Worm (Caenorhabditis elegans): ENCODE measurements around the gene F46G10.2.
A peak's percentile ranks its signal among the peaks of the same experiment; 100 is the strongest.

Gene F46G10.2

DNA sequence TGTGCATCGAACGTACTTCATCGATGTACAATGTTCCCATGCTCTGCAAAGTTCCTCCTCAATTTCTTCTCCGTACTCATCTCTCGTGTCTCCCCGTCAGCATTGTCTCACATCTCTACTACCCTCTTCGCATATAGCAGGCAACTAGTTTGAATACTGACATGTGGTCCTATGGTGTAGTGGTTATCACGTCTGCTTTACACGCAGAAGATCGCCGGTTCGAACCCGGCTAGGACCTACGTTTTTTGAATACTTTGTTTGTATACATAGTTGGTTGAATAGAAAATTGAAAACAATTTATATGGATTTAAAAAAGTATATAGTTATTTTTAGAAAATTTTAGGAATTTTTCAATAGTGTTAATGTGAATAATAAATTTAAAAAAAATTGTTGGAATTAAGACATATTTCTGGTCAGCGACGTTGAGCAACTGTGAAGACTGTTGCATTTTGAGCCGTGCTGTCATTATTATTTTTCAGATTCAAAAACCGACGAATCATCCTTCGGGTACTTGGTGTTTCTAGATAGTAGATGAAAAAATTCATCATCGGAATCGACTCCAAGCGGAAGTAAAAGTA is 15.8 kb upstream of the F46G10.2 start (continued):
- TF ChIP-seq nhr-71 (tag; optimal IDR thresholded peaks at IDR 0.05) (peak; percentile 86), nhr-47 (tag; optimal IDR thresholded peaks at IDR 0.05) (peak; percentile 87), lsy-2 (tag; optimal IDR thresholded peaks at IDR 0.05) (peak; percentile 65 to 79), unc-130 (tag; optimal IDR thresholded peaks at IDR 0.05) (peak; percentile 78), pax-3 (tag; optimal IDR thresholded peaks at IDR 0.05) (peak; percentile 41), ceh-8 (GFP tag; optimal IDR thresholded peaks at IDR 0.05) (peak; percentile 76), nhr-12 (tag; optimal IDR thresholded peaks at IDR 0.05) (no peak), mab-9 (GFP tag; IDR thresholded peaks at IDR 0.05) (no peak), isw-1 (GFP tag; IDR thresholded peaks at IDR 0.05) (peak; percentile 25; the same call in 1 of the 2 replicates), ztf-11 (tag; optimal IDR thresholded peaks at IDR 0.05) (peak in 1 of 2 experiments; percentile 63), hlh-4 (tag; optimal IDR thresholded peaks at IDR 0.05) (no peak), C34B4.2 (tag; optimal IDR thresholded peaks at IDR 0.05) (no peak), F16B12.6 (tag; optimal IDR thresholded peaks at IDR 0.05) (no peak), zag-1 (tag; optimal IDR thresholded peaks at IDR 0.05) (no peak), nhr-237 (tag; optimal IDR thresholded peaks at IDR 0.05) (peak; percentile 4), unc-98 (GFP tag; IDR thresholded peaks at IDR 0.05) (no peak), sup-37 (GFP tag; optimal IDR thresholded peaks at IDR 0.05) (peak; percentile 7), egl-13 (tag; optimal IDR thresholded peaks at IDR 0.05) (peak; percentile 58), nhr-11 (tag; optimal IDR thresholded peaks at IDR 0.05) (no peak), ceh-90 (tag; optimal IDR thresholded peaks at IDR 0.05) (no peak), nhr-76 (tag; optimal IDR thresholded peaks at IDR 0.05) (peak; percentile 31), irx-1 (tag; optimal IDR thresholded peaks at IDR 0.05) (peak; percentile 52), ztf-4 (tag; optimal IDR thresholded peaks at IDR 0.05) (peak; percentile 60), skn-1 (tag; optimal IDR thresholded peaks at IDR 0.05) (peak; percentile 78), tbx-2 (tag; optimal IDR thresholded peaks at IDR 0.05) (peak; percentile 72), dsc-1 (tag; optimal IDR thresholded peaks at IDR 0.05) (peak; percentile 84), lin-35 (GFP tag; optimal IDR thresholded peaks at IDR 0.05) (peak; percentile 43 to 74), zip-4 (GFP tag; optimal IDR thresholded peaks at IDR 0.05) (no peak), lin-13 (GFP tag; optimal IDR thresholded peaks at IDR 0.05) (peak; percentile 66), elt-2 (tag; optimal IDR thresholded peaks at IDR 0.05) (peak; percentile 31), unc-30 (tag; optimal IDR thresholded peaks at IDR 0.05) (no peak), lin-15B (tag; optimal IDR thresholded peaks at IDR 0.05) (peak; percentile 17), ces-1 (GFP tag; optimal IDR thresholded peaks at IDR 0.05) (no peak), mef-2 (tag; optimal IDR thresholded peaks at IDR 0.05) (peak; percentile 12), nhr-90 (tag; optimal IDR thresholded peaks at IDR 0.05; ENCODE audit: poor library complexity) (peak; percentile 83), lin-39 (tag; optimal IDR thresholded peaks at IDR 0.05) (peak; percentile 24)

DNA sequence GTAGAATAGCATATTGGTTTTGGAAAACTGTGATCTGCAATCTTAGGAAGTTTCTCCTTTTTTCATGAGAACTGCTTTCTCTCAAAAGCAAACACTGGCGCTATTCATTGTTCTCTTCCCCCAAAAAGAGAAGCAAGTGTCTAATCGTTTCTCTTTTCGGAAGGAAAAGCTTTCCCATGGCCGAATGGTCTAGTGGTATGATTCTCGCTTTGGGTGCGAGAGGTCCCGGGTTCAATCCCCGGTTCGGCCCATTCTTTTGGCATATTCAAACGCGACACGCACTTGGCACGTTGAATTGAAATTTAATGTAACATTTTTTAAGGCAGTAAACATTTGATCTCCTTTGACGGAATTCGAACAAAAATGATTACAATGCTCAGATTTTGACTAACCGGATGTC is 14.9 kb upstream of the F46G10.2 start:
- TF ChIP-seq ceh-90 (tag; optimal IDR thresholded peaks at IDR 0.05) (no peak), lsy-2 (tag; optimal IDR thresholded peaks at IDR 0.05) (no peak), swsn-7 (tag; optimal IDR thresholded peaks at IDR 0.05) (no peak), unc-130 (tag; optimal IDR thresholded peaks at IDR 0.05) (no peak), nhr-90 (tag; optimal IDR thresholded peaks at IDR 0.05; ENCODE audit: poor library complexity) (no peak), sup-37 (GFP tag; optimal IDR thresholded peaks at IDR 0.05) (no peak), ama-1 (optimal IDR thresholded peaks at IDR 0.05) (no peak), nhr-20 (tag; optimal IDR thresholded peaks at IDR 0.05) (no peak), sox-4 (tag; optimal IDR thresholded peaks at IDR 0.05) (no peak), fkh-10 (GFP tag; optimal IDR thresholded peaks at IDR 0.05) (no peak), nhr-76 (tag; optimal IDR thresholded peaks at IDR 0.05) (no peak), blmp-1 (tag; optimal IDR thresholded peaks at IDR 0.05) (no peak), ceh-88 (GFP tag; IDR thresholded peaks at IDR 0.05) (no peak), nhr-12 (tag; optimal IDR thresholded peaks at IDR 0.05) (no peak), alr-1 (tag; optimal IDR thresholded peaks at IDR 0.05; ENCODE audit: borderline replicate concordance) (no peak), F16B12.6 (tag; optimal IDR thresholded peaks at IDR 0.05) (no peak), hpl-2 (GFP tag; optimal IDR thresholded peaks at IDR 0.05) (no peak), efl-1 (optimal IDR thresholded peaks at IDR 0.05) (no peak), efl-1 (GFP tag; optimal IDR thresholded peaks at IDR 0.05 in 1 of 2) (no peak), hlh-17 (GFP tag; optimal IDR thresholded peaks at IDR 0.05; ENCODE audit: borderline replicate concordance) (no peak)

Data from whole organism, L1 larva.